Worm (Caenorhabditis elegans) whole organism, L3 larva: ENCODE data around the gene rab-6.2.

Experiments used
- R02D3.7 ChIP-seq: fragments of 150-350 bp; optimal IDR thresholded peaks from 2 replicates; lab custom pipeline; 2014; ENCODE audit warnings: missing biosample characterization, missing genetic modification characterization
- ama-1 ChIP-seq: fragments of 150-350 bp; optimal IDR thresholded peaks from 2 replicates; lab custom pipeline; 2018
- ceh-16 ChIP-seq: sonication (generic microtip); optimal IDR thresholded peaks from 2 replicates; lab custom pipeline; 2017; ENCODE audit warnings: missing biosample characterization, missing genetic modification characterization
- ceh-28 ChIP-seq: fragments of 150-350 bp; optimal IDR thresholded peaks from 2 replicates; lab custom pipeline; 2014; ENCODE audit warnings: missing biosample characterization, missing genetic modification reagents, missing genetic modification characterization
- ceh-82 ChIP-seq: fragments of 150-350 bp; optimal IDR thresholded peaks from 2 replicates; lab custom pipeline; 2014; ENCODE audit warnings: missing biosample characterization, missing genetic modification characterization
- egl-27 ChIP-seq: sonication (generic microtip); optimal IDR thresholded peaks from 4 replicates; lab custom pipeline; 2017; ENCODE audit warnings: missing biosample characterization, missing genetic modification reagents, missing genetic modification characterization
- elt-1 ChIP-seq: fragments of 150-350 bp; optimal IDR thresholded peaks from 2 replicates; lab custom pipeline; 2014; ENCODE audit warnings: missing biosample characterization, missing genetic modification characterization
- elt-2 ChIP-seq: sonication (generic microtip); optimal IDR thresholded peaks from 2 replicates; lab custom pipeline; 2016; ENCODE audit warnings: missing genetic modification reagents, mild to moderate bottlenecking, missing genetic modification characterization, missing compliant biosample characterization
- elt-3 ChIP-seq, 3 experiments: fragments of 150-350 bp in 1 of 3; sonication (generic microtip) in 2 of 3; optimal IDR thresholded peaks; 2 replicates in 2 of 3; 4 replicates in 1 of 3; lab custom pipeline; 2014 to 2017; ENCODE audit warnings: missing biosample characterization in 3 of 3, missing genetic modification characterization in 3 of 3
- eor-1 ChIP-seq, 2 experiments: fragments of 150-350 bp; optimal IDR thresholded peaks; 2 replicates each; lab custom pipeline; 2014 to 2018; ENCODE audit warnings: missing biosample characterization in 2 of 2, missing genetic modification characterization in 2 of 2
- fkh-10 ChIP-seq: sonication (generic microtip); optimal IDR thresholded peaks from 2 replicates; lab custom pipeline; 2017; ENCODE audit warnings: missing biosample characterization, missing genetic modification reagents, missing genetic modification characterization
- fkh-2 ChIP-seq: fragments of 150-350 bp; optimal IDR thresholded peaks from 2 replicates; lab custom pipeline; 2014; ENCODE audit warnings: missing biosample characterization, missing genetic modification reagents, missing genetic modification characterization
- fos-1 ChIP-seq: fragments of 150-350 bp; optimal IDR thresholded peaks from 2 replicates; lab custom pipeline; 2014; ENCODE audit warnings: missing biosample characterization, missing genetic modification characterization
- jun-1 ChIP-seq: fragments of 150-350 bp; optimal IDR thresholded peaks from 2 replicates; lab custom pipeline; 2014; ENCODE audit warnings: missing biosample characterization, missing genetic modification reagents, missing genetic modification characterization
- lin-15B ChIP-seq: fragments of 150-350 bp; optimal IDR thresholded peaks from 2 replicates; lab custom pipeline; 2014; ENCODE audit warnings: missing biosample characterization, missing genetic modification characterization
- lin-39 ChIP-seq: fragments of 150-350 bp; optimal IDR thresholded peaks from 2 replicates; lab custom pipeline; 2018; ENCODE audit warnings: missing biosample characterization, missing genetic modification reagents, missing genetic modification characterization
- lsy-12 ChIP-seq: sonication (generic microtip); optimal IDR thresholded peaks from 2 replicates; lab custom pipeline; 2016; ENCODE audit warnings: mild to moderate bottlenecking, missing genetic modification characterization, missing compliant biosample characterization
- mdl-1 ChIP-seq: fragments of 150-350 bp; optimal IDR thresholded peaks from 2 replicates; lab custom pipeline; 2014; ENCODE audit warnings: missing biosample characterization, missing genetic modification characterization
- mml-1 ChIP-seq: fragments of 150-350 bp; sonication (generic microtip); optimal IDR thresholded peaks from 3 replicates; lab custom pipeline; 2014; ENCODE audit warnings: missing biosample characterization, missing genetic modification characterization
- nfya-1 ChIP-seq: sonication (generic microtip); optimal IDR thresholded peaks from 2 replicates; lab custom pipeline; 2017; ENCODE audit warnings: missing genetic modification characterization, mild to moderate bottlenecking, missing compliant biosample characterization, antibody characterized with exemption, moderate library complexity; ENCODE audit not compliant: insufficient read depth
- nhr-11 ChIP-seq: fragments of 150-350 bp; optimal IDR thresholded peaks from 2 replicates; lab custom pipeline; 2014; ENCODE audit warnings: missing biosample characterization, missing genetic modification characterization
- nhr-23 ChIP-seq: fragments of 150-350 bp; optimal IDR thresholded peaks from 2 replicates; lab custom pipeline; 2014; ENCODE audit warnings: missing biosample characterization, missing genetic modification reagents, missing genetic modification characterization
- nhr-237 ChIP-seq: fragments of 150-350 bp; optimal IDR thresholded peaks from 2 replicates; lab custom pipeline; 2014; ENCODE audit warnings: missing biosample characterization, missing genetic modification characterization
- nhr-25 ChIP-seq: sonication (generic microtip); optimal IDR thresholded peaks from 2 replicates; lab custom pipeline; 2017; ENCODE audit warnings: missing biosample characterization, missing genetic modification characterization
- nhr-28 ChIP-seq: fragments of 150-350 bp; optimal IDR thresholded peaks from 2 replicates; lab custom pipeline; 2014; ENCODE audit warnings: missing biosample characterization, missing genetic modification characterization
- nhr-43 ChIP-seq: sonication (generic microtip); optimal IDR thresholded peaks from 2 replicates; lab custom pipeline; 2016; ENCODE audit warnings: mild to moderate bottlenecking, missing genetic modification characterization, missing compliant biosample characterization; ENCODE audit not compliant: poor library complexity, severe bottlenecking
- nhr-67 ChIP-seq: fragments of 150-350 bp; optimal IDR thresholded peaks from 2 replicates; lab custom pipeline; 2014; ENCODE audit warnings: missing biosample characterization, missing genetic modification characterization
- nhr-76 ChIP-seq: fragments of 150-350 bp; sonication (generic microtip); optimal IDR thresholded peaks from 5 replicates; lab custom pipeline; 2014; ENCODE audit warnings: missing biosample characterization, missing genetic modification characterization
- nhr-77 ChIP-seq: fragments of 150-350 bp; optimal IDR thresholded peaks from 2 replicates; lab custom pipeline; 2014; ENCODE audit warnings: missing biosample characterization, missing genetic modification characterization
- pha-4 ChIP-seq: fragments of 150-350 bp; optimal IDR thresholded peaks from 2 replicates; lab custom pipeline; 2014; ENCODE audit warnings: missing biosample characterization, missing genetic modification reagents, missing genetic modification characterization
- pqm-1 ChIP-seq: fragments of 150-350 bp; optimal IDR thresholded peaks from 2 replicates; lab custom pipeline; 2017; ENCODE audit warnings: missing biosample characterization, missing genetic modification characterization, inconsistent platforms
- sea-2 ChIP-seq: fragments of 150-350 bp; sonication (generic microtip); optimal IDR thresholded peaks from 4 replicates; lab custom pipeline; 2014; ENCODE audit warnings: missing biosample characterization, missing genetic modification reagents, missing genetic modification characterization
- skn-1 ChIP-seq: fragments of 150-350 bp; optimal IDR thresholded peaks from 2 replicates; lab custom pipeline; 2014; ENCODE audit warnings: missing biosample characterization, missing genetic modification characterization
- snpc-4 ChIP-seq: fragments of 150-350 bp; optimal IDR thresholded peaks from 2 replicates; lab custom pipeline; 2014; ENCODE audit warnings: missing biosample characterization, missing genetic modification characterization
- tbx-2 ChIP-seq: sonication (generic microtip); optimal IDR thresholded peaks from 2 replicates; lab custom pipeline; 2016; ENCODE audit warnings: mild to moderate bottlenecking, missing genetic modification characterization, missing compliant biosample characterization
- unc-39 ChIP-seq: sonication (generic microtip); optimal IDR thresholded peaks from 4 replicates; lab custom pipeline; 2017; ENCODE audit warnings: missing biosample characterization, missing genetic modification characterization
- unc-62 ChIP-seq: fragments of 150-350 bp; sonication (generic microtip); optimal IDR thresholded peaks from 4 replicates; lab custom pipeline; 2014; ENCODE audit warnings: missing biosample characterization, missing genetic modification reagents, missing genetic modification characterization
- zag-1 ChIP-seq: fragments of 150-350 bp; optimal IDR thresholded peaks from 2 replicates; lab custom pipeline; 2014; ENCODE audit warnings: missing biosample characterization, missing genetic modification characterization
- ztf-11 ChIP-seq: fragments of 150-350 bp; optimal IDR thresholded peaks from 2 replicates; lab custom pipeline; 2014; ENCODE audit warnings: missing biosample characterization, missing genetic modification characterization

The rab-6.2 gene

ce11 chrX:17211513-17211912, 10.8 kb upstream of the rab-6.2 start:
- TF ChIP-seq lin-39 (tag; lab: Kevin White, UChicago) (no peak), ztf-11 (tag; lab: Kevin White, UChicago) (no peak), snpc-4 (tag; lab: Kevin White, UChicago) (no peak), nhr-237 (no peak), nhr-23 (peak; percentile 77), pha-4 (no peak), unc-39 (tag; lab: Kevin White, UChicago) (no peak), sea-2 (no peak)

ce11 chrX:17214803-17215202, 7.5 kb upstream of the rab-6.2 start, which contains the start of gene acdh-10:
TSS of gene acdh-10 (minus strand) at chrX:17214903.
- TF ChIP-seq pha-4 = no peak
- peak; percentile 30 for TF ChIP-seq ama-1 (lab: Kevin White, UChicago)
- TF ChIP-seq ztf-11 (tag; lab: Kevin White, UChicago) = no peak
- TF ChIP-seq skn-1 (tag; lab: Kevin White, UChicago) = no peak

ce11 chrX:17215753-17216152, 6.5 kb upstream of the rab-6.2 start:
- TF ChIP-seq nhr-43 = no peak
- TF ChIP-seq skn-1 (tag; lab: Kevin White, UChicago) = no peak
- TF ChIP-seq ama-1 (lab: Kevin White, UChicago) = no peak
- TF ChIP-seq ceh-16 (tag; lab: Kevin White, UChicago) = no peak
- no peak for TF ChIP-seq zag-1
- no peak for TF ChIP-seq ceh-28 (tag; lab: Kevin White, UChicago)
- TF ChIP-seq nhr-77 (tag; lab: Kevin White, UChicago) = no peak
- TF ChIP-seq nfya-1 (tag; lab: Kevin White, UChicago) = no peak
- no peak for TF ChIP-seq fos-1 (tag; lab: Kevin White, UChicago)
- TF ChIP-seq nhr-237 = no peak
- no peak for TF ChIP-seq lin-15B (tag; lab: Kevin White, UChicago)
- TF ChIP-seq nhr-28 (tag; lab: Kevin White, UChicago) = no peak
- TF ChIP-seq pqm-1 (tag; lab: Kevin White, UChicago) = no peak

ce11 chrX:17216178-17216577, 6.1 kb upstream of the rab-6.2 start:
- peak; percentile 91 for TF ChIP-seq nfya-1 (tag; lab: Kevin White, UChicago)
- peak; percentile 39 for TF ChIP-seq mdl-1 (tag; lab: Kevin White, UChicago)
- peak; percentile 36 for TF ChIP-seq nhr-11 (tag; lab: Kevin White, UChicago)
- TF ChIP-seq nhr-77 (tag; lab: Kevin White, UChicago) = no peak
- peak; percentile 54 for TF ChIP-seq nhr-23
- no peak for TF ChIP-seq tbx-2
- TF ChIP-seq egl-27 (tag; lab: Kevin White, UChicago) = no peak
- peak; percentile 46 for TF ChIP-seq nhr-43
- peak; percentile 67 for TF ChIP-seq elt-2 (tag; lab: Kevin White, UChicago)
- TF ChIP-seq nhr-25 (tag; lab: Kevin White, UChicago) = peak; percentile 17
- no peak for TF ChIP-seq unc-62 (GFP tag; lab: Kevin White, UChicago)
- TF ChIP-seq elt-3 (tag; optimal IDR thresholded peaks at IDR 0.05; lab: Kevin White, UChicago) = peak in 2 of 3 experiments; percentile 12 to 61
- TF ChIP-seq pqm-1 (tag; lab: Kevin White, UChicago) = peak; percentile 52
- TF ChIP-seq jun-1 (tag; lab: Kevin White, UChicago) = peak; percentile 51

- no peak for TF ChIP-seq ceh-82
- TF ChIP-seq nhr-77 (tag; lab: Kevin White, UChicago) = no peak
- TF ChIP-seq unc-39 (tag; lab: Kevin White, UChicago) = no peak
- TF ChIP-seq nhr-67 (tag; lab: Kevin White, UChicago) = no peak
- peak; percentile 20 for TF ChIP-seq pqm-1 (tag; lab: Kevin White, UChicago)
- no peak for TF ChIP-seq pha-4
- peak; percentile 76 for TF ChIP-seq elt-2 (tag; lab: Kevin White, UChicago)
- TF ChIP-seq zag-1 = no peak
- no peak for TF ChIP-seq mml-1 (tag; lab: Kevin White, UChicago)
- no peak for TF ChIP-seq fkh-10 (GFP tag; lab: Kevin White, UChicago)
- TF ChIP-seq eor-1 (tag; optimal IDR thresholded peaks at IDR 0.05; lab: Kevin White, UChicago) = no peak
- TF ChIP-seq nfya-1 (tag; lab: Kevin White, UChicago) = peak; percentile 28
- TF ChIP-seq sea-2 = no peak
- TF ChIP-seq nhr-76 = no peak
- peak; percentile 14 for TF ChIP-seq nhr-43
- TF ChIP-seq elt-1 (tag; lab: Kevin White, UChicago) = no peak
- no peak for TF ChIP-seq R02D3.7 (tag; lab: Kevin White, UChicago)
- TF ChIP-seq ama-1 (lab: Kevin White, UChicago) = no peak
- no peak for TF ChIP-seq lin-39 (tag; lab: Kevin White, UChicago)
- peak in 2 of 3 experiments; percentile 21 to 38 for TF ChIP-seq elt-3 (tag; optimal IDR thresholded peaks at IDR 0.05; lab: Kevin White, UChicago)
- TF ChIP-seq ceh-28 (tag; lab: Kevin White, UChicago) = peak; percentile 64
- no peak for TF ChIP-seq tbx-2
- TF ChIP-seq nhr-237 = no peak
- TF ChIP-seq fkh-2 = no peak
- no peak for TF ChIP-seq egl-27 (tag; lab: Kevin White, UChicago)
- TF ChIP-seq lsy-12 (tag; lab: Kevin White, UChicago) = no peak
Observed at ce11 chrX:17217050-17217813, 5.0 kb upstream of the rab-6.2 start, which contains the start of gene acdh-7. TSS of gene acdh-7 (minus strand) at chrX:17217105.
